Worm (Caenorhabditis elegans): Measurements from ENCODE around the gene cyp-32A1.

cyp-32A1 gene

ce11 chrV:7804801-7805163, 23.2 kb downstream of the cyp-32A1 start, which contains the start of gene xpo-1:
xpo-1 (plus strand) TSS chrV:7805064.
- no peak for TF ChIP-seq unc-62 (GFP tag; optimal IDR thresholded peaks at IDR 0.05)

- no peak for TF ChIP-seq unc-62 (GFP tag; optimal IDR thresholded peaks at IDR 0.05)
These were observed 25.0 kb downstream of the cyp-32A1 start for ce11 chrV:7806629-7807028.

DNA sequence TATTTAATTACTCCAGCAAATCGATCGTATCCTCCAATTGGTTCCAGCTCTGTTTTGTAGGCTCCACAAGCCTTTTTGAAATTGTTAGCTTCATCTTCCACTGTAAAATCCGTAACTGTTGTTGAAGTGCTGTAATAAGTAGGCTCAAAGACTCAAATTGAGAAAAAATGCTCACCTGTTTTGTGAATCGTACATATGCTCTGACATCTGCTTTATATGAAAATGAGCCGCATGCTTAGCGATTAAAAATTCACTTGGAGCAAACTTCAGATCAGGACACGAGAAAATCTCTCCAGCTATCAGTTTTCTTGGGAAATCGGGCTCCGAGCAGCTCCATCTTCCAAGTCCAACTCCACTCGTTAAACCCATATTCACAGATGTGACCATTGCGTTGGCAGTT, 26.8 kb downstream of the cyp-32A1 start:
- TF ChIP-seq unc-62 (GFP tag; optimal IDR thresholded peaks at IDR 0.05): no peak

ce11 chrV:7809320-7810256, 28.0 kb downstream of the cyp-32A1 start, which contains the start of gene ZK742.3:
ZK742.3 (minus strand) TSS chrV:7809912.
- TF ChIP-seq unc-62 (GFP tag; optimal IDR thresholded peaks at IDR 0.05): no peak

DNA sequence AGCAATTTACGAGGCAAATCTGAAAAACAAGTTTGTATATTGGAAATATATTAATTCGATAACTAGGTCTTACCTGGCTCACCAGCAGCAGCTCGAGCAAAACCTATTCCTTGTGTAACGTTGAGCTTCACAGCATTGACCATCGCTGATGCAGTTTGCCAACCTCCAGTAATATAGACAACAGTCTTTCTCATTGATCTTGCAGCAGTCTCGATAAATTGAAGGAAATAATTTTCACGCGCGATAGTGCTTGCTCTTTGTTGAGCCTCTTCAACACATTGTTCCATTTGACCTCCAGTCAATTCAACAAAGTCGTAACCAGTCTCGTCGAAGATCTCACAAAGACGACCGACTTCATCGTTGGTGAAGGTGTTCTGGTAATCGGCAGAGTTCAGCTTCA, 29.0 kb downstream of the cyp-32A1 start:
- TF ChIP-seq unc-62 (GFP tag; optimal IDR thresholded peaks at IDR 0.05): no peak

- TF ChIP-seq unc-62 (GFP tag; optimal IDR thresholded peaks at IDR 0.05): no peak
These were observed 30.1 kb downstream of the cyp-32A1 start, which contains the start of gene ZK742.4 for ce11 chrV:7811758-7812157. ZK742.4 (minus strand) TSS chrV:7811792.

DNA sequence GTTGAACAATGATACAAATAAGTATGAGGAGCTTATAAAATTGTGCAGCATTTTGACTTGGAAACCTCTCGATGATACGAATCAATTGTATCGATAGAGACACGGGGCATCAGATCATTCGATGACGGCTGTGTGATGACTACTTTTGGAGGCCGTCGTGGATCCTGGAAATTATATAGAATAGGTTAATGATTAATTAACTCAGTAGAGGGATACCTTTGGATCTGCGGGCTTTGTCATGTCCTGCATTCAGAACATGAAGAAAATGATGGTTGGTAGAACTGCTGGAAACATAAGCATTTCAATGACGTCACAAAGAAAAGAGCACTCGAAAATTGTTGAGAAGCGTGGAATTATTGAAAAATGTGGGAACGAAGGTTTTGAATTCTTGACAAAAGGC, 33.0 kb downstream of the cyp-32A1 start, which contains the start of gene ZK742.6:
Gene ZK742.6 (minus strand): TSS at position 342 of the 400 bp plus-strand sequence.
- no peak for TF ChIP-seq unc-62 (GFP tag; optimal IDR thresholded peaks at IDR 0.05)

DNA sequence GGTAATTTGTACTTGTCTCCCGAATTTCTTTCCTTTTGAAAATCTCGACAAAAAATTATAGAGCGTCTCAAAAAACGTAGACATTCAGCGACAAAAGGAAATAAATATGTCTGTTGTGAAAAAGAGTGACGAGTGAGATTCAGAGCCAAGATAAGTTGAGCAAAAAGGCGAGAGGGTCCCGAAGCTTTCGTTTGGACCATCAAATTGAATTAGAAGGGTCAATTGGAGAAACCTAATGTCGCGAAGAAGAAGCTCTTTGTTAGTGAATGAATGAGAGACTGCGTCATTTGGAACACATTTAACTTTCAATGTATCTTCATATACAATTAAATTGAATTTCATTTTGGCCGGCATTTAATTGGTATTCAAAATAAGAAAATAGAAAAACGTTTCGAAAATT, 34.9 kb downstream of the cyp-32A1 start:
- no peak for TF ChIP-seq unc-62 (GFP tag; optimal IDR thresholded peaks at IDR 0.05)

ce11 chrV:7819585-7819984, 38.0 kb downstream of the cyp-32A1 start:
- no peak for TF ChIP-seq unc-62 (GFP tag; optimal IDR thresholded peaks at IDR 0.05)

DNA sequence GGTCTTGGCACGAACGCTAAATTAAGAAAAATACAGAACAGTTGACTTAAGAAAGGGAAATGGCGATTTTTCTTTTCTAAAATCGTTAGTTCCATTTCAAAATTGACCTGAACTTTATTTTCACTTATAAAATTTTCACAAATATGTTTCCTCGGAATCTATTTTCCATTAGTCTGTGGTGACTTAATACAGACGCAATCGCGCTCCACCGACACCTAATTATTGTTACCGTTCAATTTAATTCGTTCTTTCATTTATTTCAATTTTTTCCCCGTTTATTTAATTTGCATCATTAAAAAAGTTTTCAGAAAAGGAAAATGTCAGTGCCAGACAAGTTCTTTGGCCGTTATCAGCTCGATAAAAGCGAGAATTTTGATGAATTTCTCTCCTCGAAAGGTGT, 38.7 kb downstream of the cyp-32A1 start, which contains the start of gene lbp-4:
Gene lbp-4 (plus strand): TSS at position 309 of the 400 bp plus-strand sequence.
- no peak for TF ChIP-seq unc-62 (GFP tag; optimal IDR thresholded peaks at IDR 0.05)

DNA sequence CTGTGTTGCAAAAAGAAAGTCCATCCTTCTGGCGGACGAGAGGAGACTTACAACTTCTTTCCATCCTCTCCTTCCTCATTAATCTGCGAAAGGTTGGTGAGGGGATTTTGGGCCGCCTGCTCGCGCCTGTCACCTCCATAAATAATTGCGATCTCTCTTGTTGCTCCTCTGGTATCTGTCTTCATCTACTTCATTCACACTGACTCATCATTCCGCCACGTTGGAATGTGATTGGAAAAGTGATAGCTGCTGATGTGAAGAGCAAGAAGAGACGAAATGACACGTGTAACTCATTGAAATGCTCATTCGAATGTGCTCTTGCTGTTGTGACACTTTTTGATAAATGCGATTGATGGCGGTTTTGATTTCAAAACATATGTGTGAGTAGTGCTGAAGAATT, 41.0 kb downstream of the cyp-32A1 start:
- no peak for TF ChIP-seq unc-62 (GFP tag; optimal IDR thresholded peaks at IDR 0.05)

DNA sequence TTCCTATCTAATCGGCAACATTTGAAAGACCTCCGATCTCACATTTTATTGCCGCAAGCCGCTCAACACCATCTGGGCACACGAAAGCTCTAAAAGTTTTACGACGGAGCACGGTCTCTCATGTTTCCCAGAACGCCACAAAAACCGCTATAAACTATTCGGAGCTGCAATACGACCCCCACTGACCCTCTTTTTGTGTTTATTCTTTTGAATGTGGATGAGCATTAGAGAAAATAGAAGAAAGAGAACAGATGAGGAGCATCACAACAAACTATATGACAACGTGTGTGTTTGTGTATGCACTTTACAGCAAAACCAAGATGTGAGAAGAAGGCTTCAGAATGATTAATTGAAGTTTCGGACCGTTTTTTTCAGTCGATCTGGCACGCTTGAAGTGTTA, 42.5 kb downstream of the cyp-32A1 start:
- TF ChIP-seq unc-62 (GFP tag; optimal IDR thresholded peaks at IDR 0.05): no peak

DNA sequence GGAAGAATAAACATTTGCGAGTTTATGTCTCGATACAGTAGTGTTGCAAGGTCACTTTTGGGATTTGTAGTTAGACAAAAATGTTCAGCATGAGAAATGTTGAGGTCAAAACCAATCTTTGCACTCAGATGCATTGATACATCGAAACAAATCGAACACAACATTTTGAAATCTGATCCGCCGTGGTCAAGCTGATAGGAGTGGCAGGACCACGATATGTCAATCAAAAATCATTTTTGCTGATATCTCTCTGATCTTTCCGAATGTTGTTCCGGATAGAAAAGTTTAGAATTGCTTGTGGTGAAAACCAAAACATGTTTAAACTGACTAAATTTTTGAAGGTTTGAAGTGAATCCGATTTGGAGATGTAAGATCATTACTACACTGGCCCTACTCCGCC, 44.2 kb downstream of the cyp-32A1 start:
- no peak for TF ChIP-seq unc-62 (GFP tag; optimal IDR thresholded peaks at IDR 0.05)

- no peak for TF ChIP-seq unc-62 (GFP tag; optimal IDR thresholded peaks at IDR 0.05)
These were observed 44.8 kb downstream of the cyp-32A1 start for ce11 chrV:7826362-7826761.

- no peak for TF ChIP-seq unc-62 (GFP tag; optimal IDR thresholded peaks at IDR 0.05)
These were observed 45.3 kb downstream of the cyp-32A1 start, which contains the start of gene mig-6 for ce11 chrV:7826917-7827316. mig-6 (plus strand) TSS chrV:7827217.

- TF ChIP-seq unc-62 (GFP tag; optimal IDR thresholded peaks at IDR 0.05): no peak
These were observed 49.3 kb downstream of the cyp-32A1 start for ce11 chrV:7830952-7831351.
